Fruit fly (Drosophila melanogaster) whole organism, prepupa: Measurements from ENCODE around the gene GatA.

Experiments
- Blimp-1 ChIP-seq: fragments of 200-800 bp; sonication (Bioruptor generic); optimal IDR thresholded peaks from 3 replicates; lab custom pipeline; 2017; ENCODE audit warnings: missing biosample characterization, missing genetic modification characterization, mild to moderate bottlenecking, moderate library complexity, missing genetic modification reagents
- CG11294 ChIP-seq: fragments of 200-800 bp; sonication (Bioruptor generic); IDR thresholded peaks from 2 replicates; pipeline ENCODE4 v1.3.6; 2022; ENCODE audit warnings: missing biosample characterization, missing genetic modification characterization
- CG11902 ChIP-seq: fragments of 200-800 bp; sonication (Bioruptor generic); optimal IDR thresholded peaks from 3 replicates; lab custom pipeline; 2016; ENCODE audit warnings: missing biosample characterization, missing genetic modification characterization
- CG15336 ChIP-seq: fragments of 200-800 bp; sonication (Bioruptor generic); IDR thresholded peaks from 2 replicates; pipeline ENCODE4 v1.3.6; 2022; ENCODE audit warnings: missing biosample characterization, missing genetic modification characterization
- CG31627 ChIP-seq: fragments of 200-800 bp; sonication (Bioruptor generic); optimal IDR thresholded peaks from 3 replicates; lab custom pipeline; 2016; ENCODE audit warnings: missing biosample characterization, missing genetic modification characterization
- CG34406 ChIP-seq: fragments of 200-800 bp; sonication (Bioruptor generic); optimal IDR thresholded peaks from 3 replicates; lab custom pipeline; 2016; ENCODE audit warnings: missing biosample characterization, missing genetic modification characterization
- CG4318 ChIP-seq: fragments of 200-800 bp; sonication (Bioruptor generic); optimal IDR thresholded peaks from 3 replicates; lab custom pipeline; 2017; ENCODE audit warnings: missing biosample characterization, mild to moderate bottlenecking, missing genetic modification characterization
- CG6163 ChIP-seq: fragments of 200-800 bp; sonication (Bioruptor generic); IDR thresholded peaks from 3 replicates; pipeline ENCODE4 v1.3.6; 2022; ENCODE audit warnings: missing biosample characterization, missing genetic modification characterization
- CG6792 ChIP-seq: fragments of 200-800 bp; sonication (Bioruptor generic); optimal IDR thresholded peaks from 3 replicates; lab custom pipeline; 2016; ENCODE audit warnings: missing biosample characterization, missing genetic modification characterization
- CG8119 ChIP-seq: fragments of 200-800 bp; sonication (Bioruptor generic); IDR thresholded peaks from 3 replicates; pipeline ENCODE4 v1.3.6; 2022; ENCODE audit warnings: missing biosample characterization, missing genetic modification characterization
- Eip78C ChIP-seq: fragments of 200-800 bp; sonication (Bioruptor generic); peaks from one replicate; lab custom pipeline; 2016; ENCODE audit warnings: missing biosample characterization, missing genetic modification characterization
- Hr39 ChIP-seq: fragments of 200-800 bp; sonication (Bioruptor generic); optimal IDR thresholded peaks from 2 replicates; lab custom pipeline; 2016; ENCODE audit warnings: missing biosample characterization, missing genetic modification characterization
- Hr4 ChIP-seq: fragments of 200-800 bp; sonication (Bioruptor generic); optimal IDR thresholded peaks from 3 replicates; lab custom pipeline; 2016; ENCODE audit warnings: missing biosample characterization, missing genetic modification characterization
- Lpt ChIP-seq: fragments of 200-800 bp; sonication (Bioruptor generic); optimal IDR thresholded peaks from 3 replicates; lab custom pipeline; 2016; ENCODE audit warnings: missing biosample characterization, missing genetic modification characterization
- Met ChIP-seq: fragments of 200-800 bp; sonication (Bioruptor generic); optimal IDR thresholded peaks from 3 replicates; lab custom pipeline; 2016; ENCODE audit warnings: missing biosample characterization, missing genetic modification characterization
- Sox14 ChIP-seq: fragments of 200-800 bp; sonication (Bioruptor generic); optimal IDR thresholded peaks from 3 replicates; lab custom pipeline; 2016; ENCODE audit warnings: missing biosample characterization, missing genetic modification characterization
- Sox15 ChIP-seq: fragments of 200-800 bp; sonication (Bioruptor generic); optimal IDR thresholded peaks from 3 replicates; lab custom pipeline; 2016; ENCODE audit warnings: missing biosample characterization, missing genetic modification characterization
- achi ChIP-seq: fragments of 200-800 bp; sonication (Bioruptor generic); optimal IDR thresholded peaks from 3 replicates; lab custom pipeline; 2016; ENCODE audit warnings: missing biosample characterization, missing genetic modification characterization
- cyc ChIP-seq: fragments of 200-800 bp; sonication (Bioruptor generic); optimal IDR thresholded peaks from 3 replicates; lab custom pipeline; 2016; ENCODE audit warnings: missing biosample characterization, missing genetic modification characterization
- dac ChIP-seq: fragments of 200-800 bp; sonication (Bioruptor generic); optimal IDR thresholded peaks from 2 replicates; lab custom pipeline; 2017; ENCODE audit warnings: missing biosample characterization, mild to moderate bottlenecking, missing genetic modification characterization
- eg ChIP-seq: fragments of 200-800 bp; sonication (Bioruptor generic); IDR thresholded peaks from 3 replicates; pipeline ENCODE4 v1.3.6; 2022; ENCODE audit warnings: missing biosample characterization, missing genetic modification characterization
- esn ChIP-seq: fragments of 200-800 bp; sonication (Bioruptor generic); optimal IDR thresholded peaks from 2 replicates; lab custom pipeline; 2016; ENCODE audit warnings: missing biosample characterization, mild to moderate bottlenecking, missing genetic modification characterization, moderate library complexity
- fd85E ChIP-seq: fragments of 200-800 bp; sonication (Bioruptor generic); optimal IDR thresholded peaks from 3 replicates; lab custom pipeline; 2016; ENCODE audit warnings: missing biosample characterization, missing genetic modification characterization
- fkh ChIP-seq: fragments of 200-800 bp; sonication (Bioruptor generic); optimal IDR thresholded peaks from 3 replicates; lab custom pipeline; 2017; ENCODE audit warnings: missing biosample characterization, mild to moderate bottlenecking, missing genetic modification characterization, moderate library complexity
- lz ChIP-seq: fragments of 200-800 bp; sonication (Bioruptor generic); optimal IDR thresholded peaks from 3 replicates; lab custom pipeline; 2016; ENCODE audit warnings: missing biosample characterization, missing genetic modification characterization
- net ChIP-seq: fragments of 200-800 bp; sonication (Bioruptor generic); optimal IDR thresholded peaks from 3 replicates; lab custom pipeline; 2016; ENCODE audit warnings: missing biosample characterization, missing genetic modification characterization
- pdm3 ChIP-seq: fragments of 200-800 bp; sonication (Bioruptor generic); optimal IDR thresholded peaks from 3 replicates; lab custom pipeline; 2016; ENCODE audit warnings: missing biosample characterization, missing genetic modification characterization
- salr ChIP-seq, 2 experiments: fragments of 200-800 bp; sonication (Bioruptor generic); optimal IDR thresholded peaks; 3 replicates each; lab custom pipeline; 2016 to 2018; ENCODE audit warnings: missing biosample characterization in 2 of 2, missing genetic modification characterization in 2 of 2, mild to moderate bottlenecking in 1 of 2
- ss ChIP-seq, 2 experiments: fragments of 200-800 bp; sonication (Bioruptor generic); optimal IDR thresholded peaks; 2 replicates in 1 of 2; 3 replicates in 1 of 2; lab custom pipeline; 2017 to 2018; ENCODE audit warnings: mild to moderate bottlenecking in 2 of 2, missing biosample characterization in 2 of 2, missing genetic modification characterization in 2 of 2, moderate library complexity in 1 of 2
- vri ChIP-seq: fragments of 200-800 bp; sonication (Bioruptor generic); optimal IDR thresholded peaks from 3 replicates; lab custom pipeline; 2016; ENCODE audit warnings: missing biosample characterization, mild to moderate bottlenecking, missing genetic modification characterization

GatA gene

dm6 chr3R:19031210-19031609 is 2.6 kb upstream of the GatA start, which contains the start of the genes Prp18 and CG6013 (continued):
- no peak for TF ChIP-seq dac (GFP tag; lab: Kevin White, UChicago)

DNA sequence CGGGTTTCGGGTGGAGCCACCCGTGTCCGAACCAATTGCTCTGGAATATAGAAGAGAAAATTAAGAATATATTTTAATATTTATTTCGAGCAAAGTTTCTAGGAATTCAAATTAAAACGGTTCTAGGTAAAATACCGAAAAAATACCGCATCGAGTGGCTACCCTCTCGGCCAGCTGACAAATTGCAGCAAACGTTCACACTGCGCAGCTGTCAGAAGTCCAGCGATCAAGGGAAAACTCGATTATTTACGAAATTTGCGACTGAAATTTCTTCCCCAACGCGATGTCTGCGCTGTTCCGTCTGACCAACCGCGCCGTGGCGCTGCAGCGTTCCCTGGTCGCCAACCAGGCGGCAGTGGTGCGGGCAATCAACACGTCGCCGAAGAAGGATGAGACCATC is 1.5 kb downstream of the GatA start, which contains the start of gene NP15.6:
Gene NP15.6 (plus strand): TSS at position 204 of the 400 bp plus-strand sequence.
- TF ChIP-seq CG6163 (GFP tag; lab: Robert Waterston, UW) (no peak), achi (GFP tag; lab: Kevin White, UChicago) (peak; percentile 99), Met (no peak), CG15336 (GFP tag; lab: Robert Waterston, UW) (no peak), cyc (GFP tag; lab: Kevin White, UChicago) (no peak), CG8119 (no peak), CG34406 (no peak)

- TF ChIP-seq cyc (GFP tag; lab: Kevin White, UChicago) (no peak), CG15336 (GFP tag; lab: Robert Waterston, UW) (no peak), net (GFP tag; lab: Kevin White, UChicago) (no peak)
- TF ChIP-seq, all 60 proteins: peak for 0
Observed at dm6 chr3R:19024761-19025160, 3.9 kb downstream of the GatA start, which contains the start of gene CG14285. Gene CG14285 (plus strand): TSS chr3R:19025099.

DNA sequence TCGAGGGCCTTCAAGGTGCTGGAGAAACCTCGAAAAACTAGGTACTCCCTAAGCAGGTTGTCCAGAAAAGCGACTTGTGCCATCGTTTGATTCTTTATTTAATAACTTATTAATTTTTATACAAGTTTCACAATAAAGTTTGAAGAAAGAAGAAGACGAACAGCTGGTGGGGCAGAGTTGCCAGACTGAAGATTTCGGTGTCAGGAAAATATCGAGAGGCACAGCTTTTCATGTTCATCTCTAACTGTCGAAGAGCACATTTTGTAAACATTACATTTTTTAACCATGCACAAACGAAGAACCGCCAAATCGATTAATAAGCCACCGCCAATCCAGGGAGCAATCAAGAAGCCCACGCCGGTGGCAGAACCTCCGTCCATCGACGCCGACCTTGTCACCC is 4.8 kb downstream of the GatA start, which contains the start of the genes CG6005 and CG14286:
Gene CG6005 (minus strand): TSS at position 169 of the 400 bp plus-strand sequence.
Gene CG14286 (plus strand): TSS at position 231 of the 400 bp plus-strand sequence.
- TF ChIP-seq CG6792 (GFP tag; lab: Kevin White, UChicago) = peak; percentile 14
- no peak for TF ChIP-seq CG4318
- peak; percentile 13 for TF ChIP-seq vri (GFP tag; lab: Kevin White, UChicago)
- TF ChIP-seq Sox15 (GFP tag; lab: Kevin White, UChicago) = peak; percentile 5
- peak; percentile 72 for TF ChIP-seq achi (GFP tag; lab: Kevin White, UChicago)
- no peak for TF ChIP-seq Blimp-1 (GFP tag; lab: Kevin White, UChicago)
- TF ChIP-seq CG11294 (GFP tag; lab: Robert Waterston, UW) = peak; percentile 9; the same call in 1 of the 2 replicates
- no peak for TF ChIP-seq Lpt
- TF ChIP-seq CG11902 (GFP tag; lab: Kevin White, UChicago) = no peak
- TF ChIP-seq net (GFP tag; lab: Kevin White, UChicago) = no peak
- TF ChIP-seq esn = peak; percentile 66
- TF ChIP-seq Hr4 (GFP tag; lab: Kevin White, UChicago) = peak; percentile 43
- peak; percentile 63 for TF ChIP-seq CG31627 (GFP tag; lab: Kevin White, UChicago)
- peak; percentile 59 for TF ChIP-seq pdm3 (GFP tag; lab: Kevin White, UChicago)
- TF ChIP-seq Sox14 (GFP tag; lab: Kevin White, UChicago) = peak; percentile 68
- no peak for TF ChIP-seq fd85E (GFP tag; lab: Kevin White, UChicago)
- peak; percentile 39; the same call in 1 of the 3 replicates for TF ChIP-seq eg (GFP tag; lab: Robert Waterston, UW)
- no peak for TF ChIP-seq salr (GFP tag; optimal IDR thresholded peaks at IDR 0.05; lab: Kevin White, UChicago)
- peak; percentile 65 for TF ChIP-seq Eip78C (GFP tag; lab: Kevin White, UChicago)
- peak; percentile 42 for TF ChIP-seq lz (GFP tag; lab: Kevin White, UChicago)
- TF ChIP-seq cyc (GFP tag; lab: Kevin White, UChicago) = peak; percentile 4
- TF ChIP-seq Hr39 = peak; percentile 62
- TF ChIP-seq fkh (GFP tag; lab: Kevin White, UChicago) = peak; percentile 66

DNA sequence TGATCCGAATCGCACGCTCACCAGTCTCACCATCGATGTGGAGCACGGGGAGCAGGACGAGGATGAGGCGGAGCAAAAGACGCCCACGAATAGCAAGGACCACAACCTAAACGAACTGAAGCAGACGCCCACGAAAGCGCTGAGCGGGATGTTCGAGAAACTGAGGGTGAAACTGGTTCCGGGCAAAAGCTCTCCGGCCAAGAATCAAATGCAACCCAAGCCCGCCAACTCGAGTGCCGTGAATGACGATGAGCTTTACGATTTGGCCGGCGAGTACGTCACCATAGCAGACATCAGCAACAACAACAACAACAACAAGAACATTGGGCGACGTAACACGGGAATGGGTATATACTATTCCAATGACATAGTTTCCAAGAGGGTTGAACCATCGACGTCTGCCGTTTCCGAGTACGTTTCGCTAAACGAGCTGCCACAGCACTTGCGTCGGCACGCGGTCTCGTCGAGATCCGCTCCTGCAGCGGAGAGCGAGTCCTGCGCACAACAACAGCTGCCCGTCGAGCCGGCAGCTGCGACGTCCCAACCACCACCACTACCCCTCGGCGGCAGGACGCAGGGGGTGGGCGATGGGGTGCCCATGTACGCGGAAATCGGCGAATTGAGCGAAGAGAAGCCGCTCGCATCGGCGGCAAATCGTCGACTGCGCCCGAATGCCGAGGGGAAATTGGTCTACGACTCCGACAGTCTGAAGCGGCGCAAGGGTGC is 11.2 kb downstream of the GatA start:
- TF ChIP-seq ss (GFP tag; optimal IDR thresholded peaks at IDR 0.05; lab: Kevin White, UChicago) = peak in 1 of 2 experiments; percentile 11
- TF ChIP-seq Met = no peak
- TF ChIP-seq Eip78C (GFP tag; lab: Kevin White, UChicago) = peak; percentile 39
- TF ChIP-seq, all 60 proteins: peak for 2
